Worm (Caenorhabditis elegans) whole organism, L4 larva: Measurements from ENCODE around the gene K10D2.8.
A peak's percentile ranks its signal among the peaks of the same experiment; 100 is the strongest.

ENCODE experiments used
- F37D6.2 ChIP-seq: sonication (generic microtip); optimal IDR thresholded peaks from 2 replicates; lab custom pipeline; 2016; ENCODE audit warnings: mild to moderate bottlenecking, missing genetic modification characterization, missing compliant biosample characterization
- R02D3.7 ChIP-seq: fragments of 150-350 bp; sonication (generic microtip); optimal IDR thresholded peaks from 3 replicates; lab custom pipeline; 2014; ENCODE audit warnings: missing biosample characterization, missing genetic modification characterization
- T20F7.1 ChIP-seq: fragments of 200-800 bp; sonication (Bioruptor generic); optimal IDR thresholded peaks from 2 replicates; lab custom pipeline; 2018; ENCODE audit warnings: mild to moderate bottlenecking, missing genetic modification characterization, missing compliant biosample characterization
- T26A8.4 ChIP-seq: fragments of 200-800 bp; sonication (Bioruptor generic); IDR thresholded peaks from 2 replicates; pipeline ENCODE4 v1.3.6; 2022; ENCODE audit warnings: missing genetic modification characterization, missing compliant biosample characterization
- Y75B8A.6 ChIP-seq: fragments of 200-800 bp; sonication (Bioruptor generic); IDR thresholded peaks from 2 replicates; pipeline ENCODE4 v1.3.6; 2022; ENCODE audit warnings: missing genetic modification reagents, missing genetic modification characterization, missing compliant biosample characterization
- ZK337.2 ChIP-seq: fragments of 200-800 bp; sonication (Bioruptor generic); IDR thresholded peaks from 2 replicates; pipeline ENCODE4 v1.3.6; 2022; ENCODE audit warnings: missing genetic modification reagents, missing genetic modification characterization, missing compliant biosample characterization
- aha-1 ChIP-seq: fragments of 150-350 bp; peaks from one replicate; lab custom pipeline; 2014; ENCODE audit warnings: missing biosample characterization, missing genetic modification characterization
- ama-1 ChIP-seq: fragments of 150-350 bp; optimal IDR thresholded peaks from 2 replicates; lab custom pipeline; 2014; ENCODE audit warnings: inconsistent platforms, mixed read lengths
- arid-1 ChIP-seq: fragments of 200-800 bp; sonication (Bioruptor generic); conservative IDR thresholded peaks from 2 replicates; pipeline ENCODE4 v1.3.6; 2022; ENCODE audit warnings: missing genetic modification reagents, missing genetic modification characterization, missing compliant biosample characterization
- ceh-20 ChIP-seq: fragments of 200-800 bp; sonication (Bioruptor generic); IDR thresholded peaks from 2 replicates; pipeline ENCODE4 v1.3.6; 2022; ENCODE audit warnings: missing genetic modification reagents, missing genetic modification characterization, missing compliant biosample characterization
- ceh-32 ChIP-seq: sonication (generic microtip); optimal IDR thresholded peaks from 2 replicates; lab custom pipeline; 2016; ENCODE audit warnings: mild to moderate bottlenecking, missing genetic modification characterization, missing compliant biosample characterization; ENCODE audit not compliant: poor library complexity
- daf-16 ChIP-seq, 3 experiments: sonication (generic microtip); optimal IDR thresholded peaks; 2 replicates each; lab custom pipeline; 2016 to 2017; ENCODE audit warnings: missing genetic modification characterization in 3 of 3, missing genetic modification reagents in 3 of 3, mild to moderate bottlenecking in 2 of 3, missing compliant biosample characterization in 2 of 3, missing biosample characterization in 1 of 3, moderate library complexity in 1 of 3
- daf-8 ChIP-seq: fragments of 200-800 bp; sonication (Bioruptor generic); IDR thresholded peaks from 2 replicates; pipeline ENCODE4 v1.3.6; 2022; ENCODE audit warnings: missing genetic modification characterization, missing compliant biosample characterization
- dmd-6 ChIP-seq: fragments of 200-800 bp; sonication (Bioruptor generic); IDR thresholded peaks from 2 replicates; pipeline ENCODE4 v1.3.6; 2022; ENCODE audit warnings: missing genetic modification reagents, missing genetic modification characterization, missing compliant biosample characterization
- dmd-9 ChIP-seq: fragments of 200-800 bp; sonication (Bioruptor generic); IDR thresholded peaks from 2 replicates; pipeline ENCODE4 v1.3.6; 2022; ENCODE audit warnings: missing genetic modification reagents, missing genetic modification characterization, missing compliant biosample characterization
- dve-1 ChIP-seq: sonication (generic microtip); optimal IDR thresholded peaks from 2 replicates; lab custom pipeline; 2017; ENCODE audit warnings: antibody characterized with exemption, mild to moderate bottlenecking, missing genetic modification characterization, missing compliant biosample characterization; ENCODE audit not compliant: insufficient read depth
- hif-1 ChIP-seq, 2 experiments: sonication (generic microtip); optimal IDR thresholded peaks; 2 replicates each; lab custom pipeline; 2016 to 2017; ENCODE audit warnings: missing compliant biosample characterization in 2 of 2, missing genetic modification characterization in 2 of 2, missing genetic modification reagents in 2 of 2, missing genotype in 2 of 2, mild to moderate bottlenecking in 1 of 2
- hlh-11 ChIP-seq: fragments of 200-800 bp; sonication (Bioruptor generic); optimal IDR thresholded peaks from 2 replicates; lab custom pipeline; 2018; ENCODE audit warnings: mild to moderate bottlenecking, missing genetic modification characterization, missing compliant biosample characterization
- lim-7 ChIP-seq: fragments of 200-800 bp; sonication (Bioruptor generic); IDR thresholded peaks from 2 replicates; pipeline ENCODE4 v1.3.6; 2022; ENCODE audit warnings: missing genetic modification characterization, missing compliant biosample characterization
- lin-29 ChIP-seq: fragments of 200-800 bp; sonication (Bioruptor generic); IDR thresholded peaks from 2 replicates; pipeline ENCODE4 v1.3.6; 2022; ENCODE audit warnings: missing genetic modification reagents, missing genetic modification characterization, missing compliant biosample characterization
- lin-39 ChIP-seq: fragments of 150-350 bp; optimal IDR thresholded peaks from 2 replicates; lab custom pipeline; 2014; ENCODE audit warnings: missing biosample characterization, missing genetic modification reagents, missing genetic modification characterization
- lir-3 ChIP-seq: sonication (generic microtip); optimal IDR thresholded peaks from 2 replicates; lab custom pipeline; 2016; ENCODE audit warnings: mild to moderate bottlenecking, missing genetic modification characterization, missing compliant biosample characterization
- lsy-2 ChIP-seq, 2 experiments: fragments of 150-350 bp in 1 of 2; sonication (generic microtip) in 1 of 2; optimal IDR thresholded peaks; 2 replicates each; lab custom pipeline; 2014 to 2017; ENCODE audit warnings: missing biosample characterization in 2 of 2, missing genetic modification characterization in 2 of 2
- madf-5 ChIP-seq, 2 experiments: fragments of 200-800 bp; sonication (Bioruptor generic); IDR thresholded peaks; 2 replicates each; pipeline ENCODE4 v1.3.6; 2022; ENCODE audit warnings: missing compliant biosample characterization in 2 of 2, missing genetic modification characterization in 2 of 2
- mep-1 ChIP-seq: fragments of 150-350 bp; sonication (generic microtip); optimal IDR thresholded peaks from 3 replicates; lab custom pipeline; 2014; ENCODE audit warnings: missing biosample characterization, missing genetic modification characterization
- nhr-102 ChIP-seq: sonication (generic microtip); optimal IDR thresholded peaks from 2 replicates; lab custom pipeline; 2016; ENCODE audit warnings: mild to moderate bottlenecking, missing genetic modification characterization, moderate library complexity, missing compliant biosample characterization
- nhr-11 ChIP-seq: fragments of 150-350 bp; optimal IDR thresholded peaks from 2 replicates; lab custom pipeline; 2014; ENCODE audit warnings: missing biosample characterization, missing genetic modification characterization
- nhr-111 ChIP-seq: fragments of 200-800 bp; sonication (Bioruptor generic); optimal IDR thresholded peaks from 2 replicates; lab custom pipeline; 2018; ENCODE audit warnings: mild to moderate bottlenecking, missing genetic modification characterization, missing compliant biosample characterization
- nhr-28 ChIP-seq: fragments of 150-350 bp; optimal IDR thresholded peaks from 2 replicates; lab custom pipeline; 2014; ENCODE audit warnings: missing biosample characterization, missing genetic modification characterization
- nhr-48 ChIP-seq: sonication (generic microtip); optimal IDR thresholded peaks from 2 replicates; lab custom pipeline; 2016; ENCODE audit warnings: mild to moderate bottlenecking, missing genetic modification characterization, missing compliant biosample characterization
- nhr-77 ChIP-seq: fragments of 150-350 bp; optimal IDR thresholded peaks from 2 replicates; lab custom pipeline; 2014; ENCODE audit warnings: missing biosample characterization, missing genetic modification characterization
- pha-4 ChIP-seq, 2 experiments: fragments of 150-350 bp in 1 of 2; fragments of 200-800 bp in 1 of 2; sonication (Bioruptor generic) in 1 of 2; IDR thresholded peaks in 1 of 2; optimal IDR thresholded peaks in 1 of 2; 2 replicates each; pipeline versions ENCODE4 v1.3.6 to Lab custom; 2014 to 2022; ENCODE audit warnings: missing genetic modification characterization in 2 of 2, missing genetic modification reagents in 2 of 2, missing biosample characterization in 1 of 2, missing compliant biosample characterization in 1 of 2
- php-3 ChIP-seq: fragments of 200-800 bp; sonication (Bioruptor generic); IDR thresholded peaks from 2 replicates; pipeline ENCODE4 v1.3.6; 2022; ENCODE audit warnings: missing genetic modification reagents, missing genetic modification characterization, missing compliant biosample characterization
- pqm-1 ChIP-seq: sonication (generic microtip); optimal IDR thresholded peaks from 2 replicates; lab custom pipeline; 2017; ENCODE audit warnings: missing biosample characterization, missing genetic modification characterization
- rbr-2 ChIP-seq: sonication (generic microtip); optimal IDR thresholded peaks from 2 replicates; lab custom pipeline; 2016; ENCODE audit warnings: missing genotype, missing genetic modification characterization, missing compliant biosample characterization
- skn-1 ChIP-seq: fragments of 150-350 bp; optimal IDR thresholded peaks from 2 replicates; lab custom pipeline; 2014; ENCODE audit warnings: missing biosample characterization, missing genetic modification characterization
- spr-3 ChIP-seq: fragments of 200-800 bp; sonication (Bioruptor generic); optimal IDR thresholded peaks from 2 replicates; lab custom pipeline; 2018; ENCODE audit warnings: mild to moderate bottlenecking, missing genetic modification characterization, missing compliant biosample characterization
- tag-97 ChIP-seq: fragments of 200-800 bp; sonication (Bioruptor generic); IDR thresholded peaks from 2 replicates; pipeline ENCODE4 v1.3.6; 2022; ENCODE audit warnings: missing genetic modification characterization, missing compliant biosample characterization
- tra-1 ChIP-seq: fragments of 200-800 bp; sonication (Bioruptor generic); IDR thresholded peaks from 2 replicates; pipeline ENCODE4 v1.3.6; 2022; ENCODE audit warnings: missing genetic modification reagents, missing genetic modification characterization, missing compliant biosample characterization
- unc-62 ChIP-seq, 3 experiments: fragments of 150-350 bp in 1 of 3; sonication (generic microtip); optimal IDR thresholded peaks in 2 of 3; peaks in 1 of 3; 1 replicate in 1 of 3; 2 replicates in 2 of 3; lab custom pipeline; 2014 to 2017; ENCODE audit warnings: missing biosample characterization in 3 of 3, missing genetic modification characterization in 3 of 3, missing genetic modification reagents in 3 of 3, missing genotype in 1 of 3
- zfp-3 ChIP-seq: fragments of 200-800 bp; sonication (Bioruptor generic); conservative IDR thresholded peaks from 2 replicates; pipeline ENCODE4 v1.3.6; 2022; ENCODE audit warnings: missing genetic modification reagents, missing genetic modification characterization, missing compliant biosample characterization
- zip-11 ChIP-seq: fragments of 200-800 bp; sonication (Bioruptor generic); IDR thresholded peaks from 2 replicates; pipeline ENCODE4 v1.3.6; 2022; ENCODE audit warnings: missing genetic modification characterization, missing compliant biosample characterization
- ztf-7 ChIP-seq: fragments of 150-350 bp; optimal IDR thresholded peaks from 2 replicates; lab custom pipeline; 2014; ENCODE audit warnings: missing biosample characterization, missing genetic modification characterization

K10D2.8 gene

ce11 chrIII:5199577-5199976, 11.1 kb downstream of the K10D2.8 start, which contains the start of gene emb-8:
Gene emb-8 (minus strand): TSS chrIII:5199677.
- TF ChIP-seq lir-3 (tag; lab: Kevin White, UChicago) (no peak), pha-4 (GFP tag; IDR thresholded peaks at IDR 0.05; lab: Robert Waterston, UW) (0 out of 2 replicates have a peak, but pooled peaks have one; percentile 31), pha-4 (tag; optimal IDR thresholded peaks at IDR 0.05; lab: Kevin White, UChicago) (no peak)
- TF ChIP-seq, all 104 proteins: peak for 1

- TF ChIP-seq lsy-2 (tag; optimal IDR thresholded peaks at IDR 0.05; lab: Kevin White, UChicago) (peak in 1 of 2 experiments; percentile 28), nhr-111 (GFP tag; lab: Kevin White, UChicago) (no peak), R02D3.7 (no peak), dve-1 (tag; lab: Kevin White, UChicago) (peak; percentile 60), php-3 (GFP tag; lab: Robert Waterston, UW) (no peak), daf-16 (GFP tag; optimal IDR thresholded peaks at IDR 0.05; lab: Kevin White, UChicago) (no peak), daf-16 (tag; optimal IDR thresholded peaks at IDR 0.05; lab: Kevin White, UChicago) (peak; percentile 13), ceh-32 (tag; lab: Kevin White, UChicago) (no peak), lim-7 (GFP tag; lab: Robert Waterston, UW) (0 out of 2 replicates have a peak, but pooled peaks have one; percentile 34), nhr-28 (tag; lab: Kevin White, UChicago) (peak; percentile 96), T20F7.1 (GFP tag; lab: Kevin White, UChicago) (peak; percentile 19), nhr-77 (peak; percentile 71), hif-1 (tag; optimal IDR thresholded peaks at IDR 0.05; lab: Kevin White, UChicago) (peak in 1 of 2 experiments; percentile 44), zfp-3 (GFP tag; lab: Robert Waterston, UW) (no peak), dmd-6 (GFP tag; lab: Robert Waterston, UW) (peak; percentile 34; the same call in 1 of the 2 replicates), zip-11 (no peak), pqm-1 (tag; lab: Kevin White, UChicago) (peak; percentile 75), ama-1 (lab: Kevin White, UChicago) (no peak), Y75B8A.6 (GFP tag; lab: Robert Waterston, UW) (no peak), daf-8 (GFP tag; lab: Robert Waterston, UW) (no peak), mep-1 (peak; percentile 8), tag-97 (GFP tag; lab: Robert Waterston, UW) (no peak), unc-62 (GFP tag; optimal IDR thresholded peaks at IDR 0.05 in 1 of 2; lab: Kevin White, UChicago) (peak in 1 of 2 experiments; percentile 38), unc-62 (tag; optimal IDR thresholded peaks at IDR 0.05; lab: Kevin White, UChicago) (no peak), ztf-7 (tag; lab: Kevin White, UChicago) (peak; percentile 4), ZK337.2 (GFP tag; lab: Robert Waterston, UW) (no peak)
Observed at ce11 chrIII:5200349-5200748, 11.8 kb downstream of the K10D2.8 start.

ce11 chrIII:5201267-5201666, 12.7 kb downstream of the K10D2.8 start:
- peak; percentile 86 for TF ChIP-seq hlh-11 (tag; lab: Kevin White, UChicago)
- TF ChIP-seq rbr-2 (tag; lab: Kevin White, UChicago), result no peak
- peak; percentile 15 to 98 for TF ChIP-seq unc-62 (GFP tag; optimal IDR thresholded peaks at IDR 0.05 in 1 of 2; lab: Kevin White, UChicago)
- no peak for TF ChIP-seq unc-62 (tag; optimal IDR thresholded peaks at IDR 0.05; lab: Kevin White, UChicago)
- no peak for TF ChIP-seq arid-1 (GFP tag; lab: Robert Waterston, UW)
- TF ChIP-seq dve-1 (tag; lab: Kevin White, UChicago), result peak; percentile 97
- no peak for TF ChIP-seq lim-7 (GFP tag; lab: Robert Waterston, UW)
- TF ChIP-seq madf-5 (GFP tag; IDR thresholded peaks at IDR 0.05; lab: Robert Waterston, UW), result no peak
- no peak for TF ChIP-seq daf-8 (GFP tag; lab: Robert Waterston, UW)
- TF ChIP-seq lsy-2 (tag; optimal IDR thresholded peaks at IDR 0.05; lab: Kevin White, UChicago), result peak in 1 of 2 experiments; percentile 58
- TF ChIP-seq zip-11, result no peak
- TF ChIP-seq lin-29 (GFP tag; lab: Robert Waterston, UW), result no peak
- peak; percentile 99 for TF ChIP-seq nhr-28 (tag; lab: Kevin White, UChicago)
- TF ChIP-seq aha-1 (tag; lab: Kevin White, UChicago), result peak; percentile 86
- no peak for TF ChIP-seq skn-1 (tag; lab: Kevin White, UChicago)
- peak; percentile 79 for TF ChIP-seq nhr-102
- TF ChIP-seq tra-1, result peak; percentile 88
- no peak for TF ChIP-seq nhr-111 (GFP tag; lab: Kevin White, UChicago)
- no peak for TF ChIP-seq lin-39 (tag; lab: Kevin White, UChicago)
- 0 out of 2 replicates have a peak, but pooled peaks have one; percentile 23 for TF ChIP-seq T26A8.4 (GFP tag; lab: Robert Waterston, UW)
- TF ChIP-seq dmd-6 (GFP tag; lab: Robert Waterston, UW), result peak; percentile 93
- TF ChIP-seq nhr-48 (tag; lab: Kevin White, UChicago), result peak; percentile 67
- no peak for TF ChIP-seq ceh-20 (GFP tag; lab: Robert Waterston, UW)
- TF ChIP-seq F37D6.2 (tag; lab: Kevin White, UChicago), result no peak
- TF ChIP-seq spr-3, result no peak
- peak; percentile 59; the same call in 1 of the 2 replicates for TF ChIP-seq php-3 (GFP tag; lab: Robert Waterston, UW)
- TF ChIP-seq nhr-11 (tag; lab: Kevin White, UChicago), result no peak
- TF ChIP-seq dmd-9, result no peak
